Fruit fly (Drosophila melanogaster): ENCODE results near the gene CG33120.

- TF ChIP-seq tj (GFP tag; optimal IDR thresholded peaks at IDR 0.05), result no peak
- no peak for TF ChIP-seq Crg-1 (GFP tag; optimal IDR thresholded peaks at IDR 0.05)
- no peak for TF ChIP-seq ovo (GFP tag; optimal IDR thresholded peaks at IDR 0.05)
- no peak for TF ChIP-seq cic (GFP tag; optimal IDR thresholded peaks at IDR 0.05)
- TF ChIP-seq Hr96 (GFP tag; optimal IDR thresholded peaks at IDR 0.05), result no peak
- no peak for TF ChIP-seq kay (GFP tag; ENCODE audit: borderline replicate concordance)
- no peak for TF ChIP-seq CG14711 (tag; optimal IDR thresholded peaks at IDR 0.05)
- no peak for TF ChIP-seq CG11617 (GFP tag; optimal IDR thresholded peaks at IDR 0.05)
- no peak for TF ChIP-seq pad (GFP tag; optimal IDR thresholded peaks at IDR 0.05)
- TF ChIP-seq CG7045 (GFP tag; optimal IDR thresholded peaks at IDR 0.05), result no peak
Measured at dm6 chr2L:18810960-18811642, 33.3 kb downstream of the CG33120 start, which contains the start of the genes CG10570 and CG42502.
